Fruit fly (Drosophila melanogaster) whole organism, embryonic: Measurements from ENCODE around the gene Blimp-1.
A peak's percentile ranks its signal among the peaks of the same experiment; 100 is the strongest.

Experiments used
- Blimp-1 ChIP-seq: fragments of 200-800 bp; sonication (Bioruptor generic); optimal IDR thresholded peaks from 3 replicates; lab custom pipeline; 2018; ENCODE audit warnings: missing biosample characterization, missing genetic modification characterization, mild to moderate bottlenecking, moderate library complexity, missing genetic modification reagents
- CG10462 ChIP-seq: fragments of 200-800 bp; sonication (Bioruptor generic); optimal IDR thresholded peaks from 2 replicates; lab custom pipeline; 2016; ENCODE audit warnings: missing biosample characterization, missing genetic modification characterization
- CG10959 ChIP-seq: fragments of 200-800 bp; sonication (Bioruptor generic); IDR thresholded peaks from 2 replicates; pipeline ENCODE4 v1.3.6; 2022; ENCODE audit warnings: missing biosample characterization, missing genetic modification characterization
- CG10979 ChIP-seq: fragments of 200-800 bp; sonication (Bioruptor generic); optimal IDR thresholded peaks from 2 replicates; lab custom pipeline; 2018; ENCODE audit warnings: missing biosample characterization, mild to moderate bottlenecking, missing genetic modification characterization, moderate library complexity
- CG11696 ChIP-seq: fragments of 200-800 bp; sonication (Bioruptor generic); IDR thresholded peaks from 2 replicates; pipeline ENCODE4 v1.3.6; 2022; ENCODE audit warnings: missing biosample characterization, missing genetic modification characterization
- CG12236 ChIP-seq: fragments of 200-800 bp; sonication (Bioruptor generic); optimal IDR thresholded peaks from 2 replicates; lab custom pipeline; 2016; ENCODE audit warnings: missing biosample characterization, missing genetic modification characterization
- CG12391 ChIP-seq: fragments of 200-800 bp; sonication (Bioruptor generic); optimal IDR thresholded peaks from 3 replicates; lab custom pipeline; 2018; ENCODE audit warnings: missing biosample characterization, mild to moderate bottlenecking, missing genetic modification characterization, moderate library complexity
- CG1602 ChIP-seq: fragments of 200-800 bp; sonication (Bioruptor generic); optimal IDR thresholded peaks from 3 replicates; lab custom pipeline; 2016; ENCODE audit warnings: missing biosample characterization, missing genetic modification characterization
- CG18262 ChIP-seq: fragments of 200-800 bp; optimal IDR thresholded peaks from 3 replicates; lab custom pipeline; 2019; ENCODE audit warnings: missing biosample characterization, mild to moderate bottlenecking, missing genetic modification characterization, moderate library complexity
- CG18599 ChIP-seq: fragments of 200-800 bp; sonication (Bioruptor generic); optimal IDR thresholded peaks from 3 replicates; lab custom pipeline; 2017; ENCODE audit warnings: missing biosample characterization, missing genetic modification characterization, mild to moderate bottlenecking, moderate library complexity, missing genetic modification reagents
- CG18619 ChIP-seq: fragments of 200-800 bp; sonication (Bioruptor generic); optimal IDR thresholded peaks from 3 replicates; lab custom pipeline; 2017; ENCODE audit warnings: missing biosample characterization, mild to moderate bottlenecking, missing genetic modification characterization
- CG2129 ChIP-seq: fragments of 200-800 bp; sonication (Bioruptor generic); IDR thresholded peaks from 2 replicates; pipeline ENCODE4 v1.3.6; 2022; ENCODE audit warnings: missing biosample characterization, missing genetic modification characterization; ENCODE audit not compliant: partially characterized antibody
- CG2712 ChIP-seq: fragments of 200-800 bp; optimal IDR thresholded peaks from 3 replicates; lab custom pipeline; 2019; ENCODE audit warnings: missing biosample characterization, mild to moderate bottlenecking, missing genetic modification characterization, moderate library complexity
- CG30403 ChIP-seq: fragments of 200-800 bp; sonication (Bioruptor generic); optimal IDR thresholded peaks from 3 replicates; lab custom pipeline; 2016; ENCODE audit warnings: missing biosample characterization, missing genetic modification characterization
- CG31441 ChIP-seq: fragments of 200-800 bp; sonication (Bioruptor generic); IDR thresholded peaks from 2 replicates; pipeline ENCODE4 v1.3.6; 2022; ENCODE audit warnings: missing biosample characterization, missing genetic modification characterization
- CG4424 ChIP-seq: fragments of 200-800 bp; sonication (Bioruptor generic); optimal IDR thresholded peaks from 3 replicates; lab custom pipeline; 2016; ENCODE audit warnings: missing biosample characterization, missing genetic modification characterization
- CG6654 ChIP-seq: fragments of 200-800 bp; sonication (Bioruptor generic); optimal IDR thresholded peaks from 2 replicates; lab custom pipeline; 2017; ENCODE audit warnings: missing biosample characterization, mild to moderate bottlenecking, missing genetic modification characterization
- CG9215 ChIP-seq: fragments of 200-800 bp; sonication (Bioruptor generic); IDR thresholded peaks from 2 replicates; pipeline ENCODE4 v1.3.6; 2022; ENCODE audit warnings: missing biosample characterization, missing genetic modification characterization
- CG9727 ChIP-seq: fragments of 200-800 bp; sonication (Bioruptor generic); optimal IDR thresholded peaks from 3 replicates; lab custom pipeline; 2017; ENCODE audit warnings: missing biosample characterization, mild to moderate bottlenecking, missing genetic modification characterization
- Drgx ChIP-seq: fragments of 200-800 bp; sonication (Bioruptor generic); IDR thresholded peaks from 2 replicates; pipeline ENCODE4 v1.3.6; 2022; ENCODE audit warnings: missing biosample characterization, missing genetic modification characterization
- Ets65A ChIP-seq: fragments of 200-800 bp; sonication (Bioruptor generic); peaks from one replicate; lab custom pipeline; 2016; ENCODE audit warnings: missing biosample characterization, missing genetic modification characterization
- HmgZ ChIP-seq: fragments of 200-800 bp; sonication (Bioruptor generic); optimal IDR thresholded peaks from 2 replicates; lab custom pipeline; 2018; ENCODE audit warnings: missing biosample characterization, mild to moderate bottlenecking, missing genetic modification characterization
- Hr51 ChIP-seq, 2 experiments: fragments of 200-800 bp; sonication (Bioruptor generic); optimal IDR thresholded peaks; 2 replicates in 1 of 2; 3 replicates in 1 of 2; lab custom pipeline; 2016 to 2018; ENCODE audit warnings: missing biosample characterization in 2 of 2, missing genetic modification characterization in 2 of 2, mild to moderate bottlenecking in 1 of 2, moderate library complexity in 1 of 2
- Pdp1 ChIP-seq, 2 experiments: fragments of 200-800 bp; sonication (Bioruptor generic); optimal IDR thresholded peaks; 3 replicates each; lab custom pipeline; 2016; ENCODE audit warnings: missing biosample characterization in 2 of 2, missing genetic modification characterization in 2 of 2, mild to moderate bottlenecking in 1 of 2, moderate library complexity in 1 of 2
- Sox100B ChIP-seq: fragments of 200-800 bp; sonication (Bioruptor generic); optimal IDR thresholded peaks from 3 replicates; lab custom pipeline; 2018; ENCODE audit warnings: missing biosample characterization, mild to moderate bottlenecking, missing genetic modification characterization
- Spps ChIP-seq: fragments of 200-800 bp; sonication (Bioruptor generic); optimal IDR thresholded peaks from 2 replicates; lab custom pipeline; 2018; ENCODE audit warnings: missing biosample characterization, mild to moderate bottlenecking, missing genetic modification characterization
- Stat92E ChIP-seq, 3 experiments: fragments of >200 bp in 2 of 3; fragments of 200-800 bp in 1 of 3; sonication (Bioruptor generic) in 1 of 3; optimal IDR thresholded peaks; 2 replicates each; lab custom pipeline; 2017 to 2019; ENCODE audit warnings: missing biosample characterization in 3 of 3, missing genetic modification characterization in 3 of 3, mild to moderate bottlenecking in 1 of 3, moderate library complexity in 1 of 3
- Usf ChIP-seq: fragments of 200-800 bp; sonication (Bioruptor generic); optimal IDR thresholded peaks from 2 replicates; lab custom pipeline; 2017; ENCODE audit warnings: missing genotype, missing biosample characterization, missing genetic modification characterization
- al ChIP-seq: fragments of 200-800 bp; sonication (Bioruptor generic); IDR thresholded peaks from 2 replicates; pipeline ENCODE4 v1.3.6; 2022; ENCODE audit warnings: missing biosample characterization, missing genetic modification characterization
- bab2 ChIP-seq: fragments of 200-800 bp; sonication (Bioruptor generic); optimal IDR thresholded peaks from 2 replicates; lab custom pipeline; 2016; ENCODE audit warnings: missing biosample characterization, missing genetic modification characterization
- chn ChIP-seq: fragments of 200-800 bp; sonication (Bioruptor generic); optimal IDR thresholded peaks from 2 replicates; lab custom pipeline; 2016; ENCODE audit warnings: missing biosample characterization, missing genetic modification characterization
- ci ChIP-seq: fragments of 200-800 bp; sonication (Bioruptor generic); IDR thresholded peaks from 3 replicates; pipeline ENCODE4 v1.3.6; 2022; ENCODE audit warnings: missing biosample characterization, missing genetic modification characterization
- h ChIP-seq: fragments of >200 bp; optimal IDR thresholded peaks from 2 replicates; lab custom pipeline; 2017
- lab ChIP-seq: fragments of 200-800 bp; sonication (Bioruptor generic); optimal IDR thresholded peaks from 3 replicates; lab custom pipeline; 2017; ENCODE audit warnings: missing biosample characterization, missing genetic modification characterization, mild to moderate bottlenecking, moderate library complexity, missing genetic modification reagents
- odd ChIP-seq: fragments of 200-800 bp; sonication (Bioruptor generic); optimal IDR thresholded peaks from 2 replicates; lab custom pipeline; 2017; ENCODE audit warnings: missing biosample characterization, mild to moderate bottlenecking, missing genetic modification characterization
- onecut ChIP-seq: fragments of 200-800 bp; sonication (Bioruptor generic); IDR thresholded peaks from 2 replicates; pipeline ENCODE4 v1.3.6; 2022; ENCODE audit warnings: missing biosample characterization, missing genetic modification characterization
- p53 ChIP-seq: fragments of 200-800 bp; sonication (Bioruptor generic); optimal IDR thresholded peaks from 2 replicates; lab custom pipeline; 2016; ENCODE audit warnings: missing biosample characterization, missing genetic modification characterization
- phol ChIP-seq: fragments of 200-800 bp; sonication (Bioruptor generic); optimal IDR thresholded peaks from 3 replicates; lab custom pipeline; 2018; ENCODE audit warnings: missing biosample characterization, mild to moderate bottlenecking, missing genetic modification characterization, moderate library complexity
- sc ChIP-seq, 3 experiments: fragments of >200 bp in 2 of 3; fragments of 200-800 bp in 1 of 3; sonication (Bioruptor generic) in 1 of 3; optimal IDR thresholded peaks; 2 replicates in 2 of 3; 3 replicates in 1 of 3; lab custom pipeline; 2017; ENCODE audit warnings: mild to moderate bottlenecking in 1 of 3, missing biosample characterization in 1 of 3, missing genetic modification characterization in 1 of 3, missing genetic modification reagents in 1 of 3
- sens ChIP-seq: fragments of 200-800 bp; sonication (Bioruptor generic); peaks from one replicate; lab custom pipeline; 2016; ENCODE audit warnings: missing biosample characterization, missing genetic modification characterization
- slbo ChIP-seq: fragments of 200-800 bp; sonication (Bioruptor generic); IDR thresholded peaks from 2 replicates; pipeline ENCODE4 v1.3.6; 2022; ENCODE audit warnings: missing biosample characterization, missing genetic modification characterization
- sr ChIP-seq: fragments of 200-800 bp; sonication (Bioruptor generic); IDR thresholded peaks from 3 replicates; pipeline ENCODE4 v1.3.6; 2022; ENCODE audit warnings: missing biosample characterization, missing genetic modification characterization
- stc ChIP-seq: fragments of 200-800 bp; sonication (Bioruptor generic); IDR thresholded peaks from 2 replicates; pipeline ENCODE4 v1.3.6; 2022; ENCODE audit warnings: missing biosample characterization, missing genetic modification characterization
- trem ChIP-seq: fragments of 200-800 bp; optimal IDR thresholded peaks from 3 replicates; lab custom pipeline; 2019; ENCODE audit warnings: missing biosample characterization, mild to moderate bottlenecking, missing genetic modification characterization, moderate library complexity
- usp ChIP-seq: fragments of >200 bp; optimal IDR thresholded peaks from 2 replicates; lab custom pipeline; 2017; ENCODE audit warnings: missing biosample characterization, missing genetic modification characterization

Gene Blimp-1

dm6 chr3L:5630176-5630583, 603 bp upstream of the Blimp-1 start (continued):
- TF ChIP-seq CG12236 (no peak), CG18619 (GFP tag; lab: Kevin White, UChicago) (peak; percentile 6), CG12391 (peak; percentile 20), onecut (GFP tag; lab: Robert Waterston, UW) (no peak), Usf (GFP tag; lab: Kevin White, UChicago) (peak; percentile 24), sens (GFP tag; lab: Kevin White, UChicago) (peak; percentile 87), Sox100B (peak; percentile 25), CG30403 (peak; percentile 51), Ets65A (GFP tag; lab: Kevin White, UChicago) (peak; percentile 82), trem (peak; percentile 4), CG9215 (GFP tag; lab: Robert Waterston, UW) (0 out of 2 replicates have a peak, but pooled peaks have one; percentile 6), sc (optimal IDR thresholded peaks at IDR 0.05; lab: Kevin White, UChicago) (no peak), sc (GFP tag; optimal IDR thresholded peaks at IDR 0.05; lab: Kevin White, UChicago) (peak; percentile 21), usp (no peak), Hr51 (GFP tag; optimal IDR thresholded peaks at IDR 0.05; lab: Kevin White, UChicago) (no peak), CG9727 (GFP tag; lab: Kevin White, UChicago) (peak; percentile 80), CG31441 (GFP tag; lab: Robert Waterston, UW) (peak; percentile 45; the same call in 1 of the 2 replicates), CG18262 (tag; lab: Kevin White, UChicago) (peak; percentile 78), phol (tag; lab: Kevin White, UChicago) (peak; percentile 15), Stat92E (GFP tag; optimal IDR thresholded peaks at IDR 0.05; lab: Kevin White, UChicago) (peak in 1 of 3 experiments; percentile 39), CG10979 (tag; lab: Kevin White, UChicago) (peak; percentile 41)

dm6 chr3L:5631917-5632316, 1.1 kb downstream of the Blimp-1 start:
- TF ChIP-seq CG2129 (GFP tag; lab: Robert Waterston, UW), result no peak
- peak in 1 of 2 experiments; percentile 82 for TF ChIP-seq Pdp1 (GFP tag; optimal IDR thresholded peaks at IDR 0.05; lab: Kevin White, UChicago)

dm6 chr3L:5633247-5634187, 2.7 kb downstream of the Blimp-1 start:
- TF ChIP-seq bab2 (no peak), CG11696 (GFP tag; lab: Robert Waterston, UW) (no peak), sens (GFP tag; lab: Kevin White, UChicago) (peak; percentile 88), CG4424 (no peak), h (no peak), Drgx (GFP tag; lab: Robert Waterston, UW) (peak; percentile 51), CG10959 (peak; percentile 41; the same call in 1 of the 2 replicates), p53 (GFP tag; lab: Kevin White, UChicago) (no peak), lab (no peak), CG6654 (GFP tag; lab: Kevin White, UChicago) (no peak), odd (GFP tag; lab: Kevin White, UChicago) (no peak), CG31441 (GFP tag; lab: Robert Waterston, UW) (0 out of 2 replicates have a peak, but pooled peaks have one; percentile 9), CG10462 (GFP tag; lab: Kevin White, UChicago) (no peak), CG2712 (tag; lab: Kevin White, UChicago) (peak; percentile 54), sr (GFP tag; lab: Robert Waterston, UW) (no peak), ci (GFP tag; lab: Robert Waterston, UW) (no peak), HmgZ (tag; lab: Kevin White, UChicago) (no peak), Spps (tag; lab: Kevin White, UChicago) (peak; percentile 21), stc (GFP tag; lab: Robert Waterston, UW) (no peak), phol (tag; lab: Kevin White, UChicago) (peak; percentile 9), CG1602 (GFP tag; lab: Kevin White, UChicago) (no peak), CG18599 (no peak), al (no peak), trem (peak; percentile 17), Blimp-1 (GFP tag; lab: Kevin White, UChicago) (peak; percentile 94), chn (GFP tag; lab: Kevin White, UChicago) (no peak), slbo (no peak)
